3 fruit fly cellular contexts compared by ENCODE assay signal in the genomic region with DNA sequence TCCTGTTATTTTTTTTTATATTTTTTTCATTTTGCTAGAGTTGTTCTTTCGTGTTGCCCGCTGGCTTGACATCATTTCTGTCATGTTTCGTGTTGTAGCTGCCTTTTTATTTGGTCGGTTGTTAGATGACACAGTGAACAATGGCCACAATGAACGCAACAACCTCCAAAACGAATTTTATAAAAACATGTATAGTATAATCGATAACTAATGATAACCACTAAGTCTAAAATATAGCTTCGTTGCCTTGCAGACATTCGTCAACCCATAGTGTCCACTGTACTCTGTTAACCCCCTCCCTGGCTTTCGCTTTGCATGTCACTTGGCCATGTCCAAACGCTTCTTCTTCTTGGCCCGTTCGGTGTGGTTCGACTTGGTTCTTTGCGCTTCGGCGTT.
TF ChIP-seq lines count a peak whose summit lies in the region.

No protein-coding gene starts in this region.

TF ChIP-seq in whole organism, embryonic, 481 proteins besides CTCF, POLR2A, EP300 and RAD21 (continued from another document and continues in another):
- peak; percentile 64 for TF ChIP-seq ap (GFP tag; IDR thresholded peaks at IDR 0.05; lab: Robert Waterston, UW)
- TF ChIP-seq CG10267 (tag; optimal IDR thresholded peaks at IDR 0.05; lab: Kevin White, UChicago) = peak; percentile 55
- TF ChIP-seq CG12942 (GFP tag; optimal IDR thresholded peaks at IDR 0.05; lab: Kevin White, UChicago) = peak; percentile 46
- peak; percentile 52 for TF ChIP-seq CG1233 (GFP tag; optimal IDR thresholded peaks at IDR 0.05; lab: Kevin White, UChicago)
- TF ChIP-seq NK7.1 (GFP tag; optimal IDR thresholded peaks at IDR 0.05; lab: Kevin White, UChicago) = peak; percentile 52
- peak; percentile 68; the same call in 1 of the 2 replicates for TF ChIP-seq CG6689 (GFP tag; IDR thresholded peaks at IDR 0.05; lab: Robert Waterston, UW)
- peak; percentile 48 for TF ChIP-seq CG11723 (GFP tag; optimal IDR thresholded peaks at IDR 0.05; lab: Kevin White, UChicago)
- TF ChIP-seq CG2678 (tag; optimal IDR thresholded peaks at IDR 0.05; lab: Kevin White, UChicago) = peak; percentile 71
- TF ChIP-seq NfI (GFP tag; optimal IDR thresholded peaks at IDR 0.05; lab: Kevin White, UChicago) = peak; percentile 67
- peak; percentile 38 for TF ChIP-seq CG15514 (GFP tag; optimal IDR thresholded peaks at IDR 0.05; lab: Kevin White, UChicago)
- peak; percentile 85 for TF ChIP-seq CG14441 (GFP tag; IDR thresholded peaks at IDR 0.05; lab: Robert Waterston, UW)
- TF ChIP-seq cas (GFP tag; IDR thresholded peaks at IDR 0.05; lab: Robert Waterston, UW) = no peak
- TF ChIP-seq CHES-1-like (GFP tag; optimal IDR thresholded peaks at IDR 0.05; lab: Kevin White, UChicago) = peak; percentile 58
- TF ChIP-seq Med (GFP tag; lab: Kevin White, UChicago) = peak; percentile 97
- TF ChIP-seq CG1832 (GFP tag; optimal IDR thresholded peaks at IDR 0.05; lab: Kevin White, UChicago) = no peak
- peak; percentile 49; the same call in 1 of the 2 replicates for TF ChIP-seq gt (GFP tag; IDR thresholded peaks at IDR 0.05; lab: Robert Waterston, UW)
- peak; percentile 50 for TF ChIP-seq caup (GFP tag; optimal IDR thresholded peaks at IDR 0.05; lab: Kevin White, UChicago; ENCODE audit: severe bottlenecking)
- no peak for TF ChIP-seq pfk (GFP tag; optimal IDR thresholded peaks at IDR 0.05; lab: Kevin White, UChicago)
- TF ChIP-seq ac (GFP tag; optimal IDR thresholded peaks at IDR 0.05; lab: Kevin White, UChicago) = no peak
- TF ChIP-seq gro (GFP tag; optimal IDR thresholded peaks at IDR 0.05; lab: Kevin White, UChicago) = peak; percentile 71
- no peak for TF ChIP-seq CG34376 (GFP tag; optimal IDR thresholded peaks at IDR 0.05; lab: Kevin White, UChicago)
- peak; percentile 84 for TF ChIP-seq CG34422 (GFP tag; IDR thresholded peaks at IDR 0.05; lab: Robert Waterston, UW)
- peak; percentile 16 for TF ChIP-seq CG4854 (GFP tag; optimal IDR thresholded peaks at IDR 0.05; lab: Kevin White, UChicago)
- peak; percentile 89 for TF ChIP-seq HLH3B (GFP tag; IDR thresholded peaks at IDR 0.05; lab: Robert Waterston, UW)
- peak; percentile 76 for TF ChIP-seq CG11247 (GFP tag; IDR thresholded peaks at IDR 0.05; lab: Robert Waterston, UW)
- TF ChIP-seq CG11085 (GFP tag; IDR thresholded peaks at IDR 0.05; lab: Robert Waterston, UW) = peak; percentile 61
- TF ChIP-seq pan (optimal IDR thresholded peaks at IDR 0.05; lab: Kevin White, UChicago) = no peak
- TF ChIP-seq pan (GFP tag; optimal IDR thresholded peaks at IDR 0.05 in 1 of 2, IDR thresholded peaks at IDR 0.05 in 1 of 2) = peak in 1 of 2 experiments; percentile 81
- peak; percentile 52 for TF ChIP-seq ATbp (GFP tag; optimal IDR thresholded peaks at IDR 0.05; lab: Kevin White, UChicago)
- TF ChIP-seq CG2202 (tag; optimal IDR thresholded peaks at IDR 0.05; lab: Kevin White, UChicago) = no peak
- no peak for TF ChIP-seq gcm (GFP tag; optimal IDR thresholded peaks at IDR 0.05; lab: Kevin White, UChicago)
- TF ChIP-seq bigmax (GFP tag; optimal IDR thresholded peaks at IDR 0.05; lab: Kevin White, UChicago) = no peak
- no peak for TF ChIP-seq h (optimal IDR thresholded peaks at IDR 0.05; lab: Kevin White, UChicago)
- no peak for TF ChIP-seq Bgb (GFP tag; IDR thresholded peaks at IDR 0.05; lab: Robert Waterston, UW; ENCODE audit: partially characterized antibody)
- TF ChIP-seq en (GFP tag; optimal IDR thresholded peaks at IDR 0.05; lab: Kevin White, UChicago) = peak; percentile 2
- no peak for TF ChIP-seq BEAF-32 (GFP tag; optimal IDR thresholded peaks at IDR 0.05; lab: Kevin White, UChicago)
- TF ChIP-seq CG1529 (GFP tag; optimal IDR thresholded peaks at IDR 0.05; lab: Kevin White, UChicago) = peak; percentile 54
- TF ChIP-seq Stat92E (GFP tag; optimal IDR thresholded peaks at IDR 0.05; lab: Kevin White, UChicago) = no peak
- peak; percentile 14 for TF ChIP-seq gcm2 (GFP tag; optimal IDR thresholded peaks at IDR 0.05; lab: Kevin White, UChicago)
- TF ChIP-seq CG8281 (tag; optimal IDR thresholded peaks at IDR 0.05; lab: Kevin White, UChicago) = no peak
- TF ChIP-seq zen (tag; optimal IDR thresholded peaks at IDR 0.05; lab: Kevin White, UChicago) = no peak
- no peak for TF ChIP-seq Sry-β (GFP tag; optimal IDR thresholded peaks at IDR 0.05; lab: Kevin White, UChicago)
- TF ChIP-seq gem (tag; optimal IDR thresholded peaks at IDR 0.05; lab: Kevin White, UChicago) = peak; percentile 59

TF ChIP-seq in whole organism, prepupa, 60 proteins besides CTCF, POLR2A, EP300 and RAD21 (continued from another document):
- TF ChIP-seq CG11762 (GFP tag; optimal IDR thresholded peaks at IDR 0.05; lab: Kevin White, UChicago; ENCODE audit: insufficient read depth) (no peak), Hr39 (GFP tag; optimal IDR thresholded peaks at IDR 0.05; lab: Kevin White, UChicago) (peak; percentile 61), salr (GFP tag; optimal IDR thresholded peaks at IDR 0.05; lab: Kevin White, UChicago) (no peak), Hr4 (GFP tag; optimal IDR thresholded peaks at IDR 0.05; lab: Kevin White, UChicago) (peak; percentile 70), CG8319 (GFP tag; optimal IDR thresholded peaks at IDR 0.05; lab: Kevin White, UChicago) (no peak), Smox (GFP tag; optimal IDR thresholded peaks at IDR 0.05; lab: Kevin White, UChicago) (peak; percentile 29), Eip93F (GFP tag; optimal IDR thresholded peaks at IDR 0.05; lab: Kevin White, UChicago) (no peak), Ets21C (GFP tag; optimal IDR thresholded peaks at IDR 0.05; lab: Kevin White, UChicago) (peak; percentile 36), CG6854 (GFP tag; optimal IDR thresholded peaks at IDR 0.05; lab: Kevin White, UChicago) (no peak), acj6 (GFP tag; optimal IDR thresholded peaks at IDR 0.05; lab: Kevin White, UChicago) (peak; percentile 27), vri (GFP tag; optimal IDR thresholded peaks at IDR 0.05; lab: Kevin White, UChicago) (no peak), CG6276 (GFP tag; optimal IDR thresholded peaks at IDR 0.05; lab: Kevin White, UChicago) (peak; percentile 41), Eip78C (GFP tag; lab: Kevin White, UChicago) (peak; percentile 74), Eip75B (GFP tag; optimal IDR thresholded peaks at IDR 0.05; lab: Kevin White, UChicago) (peak; percentile 27), CG3032 (tag; optimal IDR thresholded peaks at IDR 0.05; lab: Kevin White, UChicago) (no peak), CG4318 (GFP tag; optimal IDR thresholded peaks at IDR 0.05; lab: Kevin White, UChicago) (peak; percentile 30), Sox102F (GFP tag; optimal IDR thresholded peaks at IDR 0.05; lab: Kevin White, UChicago) (no peak), CG3919 (GFP tag; optimal IDR thresholded peaks at IDR 0.05; lab: Kevin White, UChicago) (peak; percentile 18), pdm3 (GFP tag; optimal IDR thresholded peaks at IDR 0.05; lab: Kevin White, UChicago) (peak; percentile 65), CG8632 (GFP tag; optimal IDR thresholded peaks at IDR 0.05; lab: Kevin White, UChicago) (no peak), CG15336 (GFP tag; IDR thresholded peaks at IDR 0.05; lab: Robert Waterston, UW) (peak; percentile 83), CG6163 (GFP tag; IDR thresholded peaks at IDR 0.05; lab: Robert Waterston, UW) (peak; percentile 85), CG6792 (GFP tag; optimal IDR thresholded peaks at IDR 0.05; lab: Kevin White, UChicago) (peak; percentile 24), CG16779 (tag; optimal IDR thresholded peaks at IDR 0.05; lab: Kevin White, UChicago) (no peak), topi (GFP tag; optimal IDR thresholded peaks at IDR 0.05; lab: Kevin White, UChicago) (peak; percentile 37), Lpt (GFP tag; optimal IDR thresholded peaks at IDR 0.05; lab: Kevin White, UChicago) (peak; percentile 32), dac (GFP tag; optimal IDR thresholded peaks at IDR 0.05; lab: Kevin White, UChicago) (peak; percentile 47), Hr38 (GFP tag; optimal IDR thresholded peaks at IDR 0.05; lab: Kevin White, UChicago) (peak; percentile 19), dsx (GFP tag; optimal IDR thresholded peaks at IDR 0.05; lab: Kevin White, UChicago; ENCODE audit: poor library complexity, severe bottlenecking) (no peak), CG8119 (GFP tag; IDR thresholded peaks at IDR 0.05; lab: Robert Waterston, UW) (peak; percentile 69), fd59A (GFP tag; optimal IDR thresholded peaks at IDR 0.05; lab: Kevin White, UChicago) (no peak), svp (GFP tag; lab: Kevin White, UChicago) (peak; percentile 68), Sox15 (GFP tag; optimal IDR thresholded peaks at IDR 0.05; lab: Kevin White, UChicago) (no peak), CG9139 (GFP tag; optimal IDR thresholded peaks at IDR 0.05; lab: Kevin White, UChicago) (no peak), CG32006 (GFP tag; optimal IDR thresholded peaks at IDR 0.05; lab: Kevin White, UChicago) (peak; percentile 73), Sox14 (GFP tag; optimal IDR thresholded peaks at IDR 0.05; lab: Kevin White, UChicago) (peak; percentile 61), CG11294 (GFP tag; IDR thresholded peaks at IDR 0.05; lab: Robert Waterston, UW) (peak; percentile 69)
TF ChIP-seq in whole organism, prepupa: peak in this region for 34.

TF ChIP-seq in whole organism, wandering third instar larva, 38 proteins besides CTCF, POLR2A, EP300 and RAD21 (continued from another document):
- TF ChIP-seq dsf (GFP tag; optimal IDR thresholded peaks at IDR 0.05; lab: Kevin White, UChicago; ENCODE audit: borderline replicate concordance) (no peak), OdsH (GFP tag; optimal IDR thresholded peaks at IDR 0.05; lab: Kevin White, UChicago) (peak; percentile 42), Abd-B (GFP tag; optimal IDR thresholded peaks at IDR 0.05; lab: Kevin White, UChicago) (no peak), dl (GFP tag; optimal IDR thresholded peaks at IDR 0.05; lab: Kevin White, UChicago; ENCODE audit: insufficient read depth in 1 of 2, partially characterized antibody in 2 of 2) (no peak), N (GFP tag; optimal IDR thresholded peaks at IDR 0.05; lab: Kevin White, UChicago) (no peak), Jra (GFP tag; optimal IDR thresholded peaks at IDR 0.05; lab: Kevin White, UChicago) (no peak), CrebA (GFP tag; optimal IDR thresholded peaks at IDR 0.05; lab: Kevin White, UChicago; ENCODE audit: borderline replicate concordance) (no peak), Dif (GFP tag; optimal IDR thresholded peaks at IDR 0.05; lab: Kevin White, UChicago; ENCODE audit: partially characterized antibody) (no peak)
